Fruit fly (Drosophila melanogaster): ENCODE measurements around the gene BuGZ.
A peak's percentile ranks its signal among the peaks of the same experiment; 100 is the strongest.

Gene BuGZ

dm6 chr2L:16715841-16716701, 27.1 kb upstream of the BuGZ start, which contains the start of the genes Cyt-c-d and CG31808 (continued):
- TF ChIP-seq Eip93F (GFP tag; optimal IDR thresholded peaks at IDR 0.05) (peak; percentile 88), Gug (GFP tag; IDR thresholded peaks at IDR 0.05) (peak; percentile 97), Smox (GFP tag; optimal IDR thresholded peaks at IDR 0.05) (peak; percentile 96), Sox15 (GFP tag; optimal IDR thresholded peaks at IDR 0.05) (peak; percentile 89), CG6792 (GFP tag; optimal IDR thresholded peaks at IDR 0.05) (peak; percentile 97), CG3919 (GFP tag; optimal IDR thresholded peaks at IDR 0.05) (peak; percentile 99), CG11902 (GFP tag; optimal IDR thresholded peaks at IDR 0.05) (peak; percentile 90), CG10631 (GFP tag; optimal IDR thresholded peaks at IDR 0.05) (peak; percentile 97), Eip75B (GFP tag; optimal IDR thresholded peaks at IDR 0.05) (peak; percentile 96), CG1621 (tag; optimal IDR thresholded peaks at IDR 0.05) (peak; percentile 92), Ets21C (GFP tag; optimal IDR thresholded peaks at IDR 0.05) (peak; percentile 93), Sox14 (GFP tag; optimal IDR thresholded peaks at IDR 0.05) (peak; percentile 97), ss (GFP tag; optimal IDR thresholded peaks at IDR 0.05) (peak; percentile 91), CG6854 (GFP tag; optimal IDR thresholded peaks at IDR 0.05) (peak; percentile 93), eg (GFP tag; IDR thresholded peaks at IDR 0.05) (peak; percentile 99), CG31627 (GFP tag; optimal IDR thresholded peaks at IDR 0.05) (peak; percentile 95), vri (GFP tag; optimal IDR thresholded peaks at IDR 0.05) (peak; percentile 95), Hr39 (GFP tag; optimal IDR thresholded peaks at IDR 0.05) (peak; percentile 94), cyc (GFP tag; optimal IDR thresholded peaks at IDR 0.05) (peak; percentile 97), CG32006 (GFP tag; optimal IDR thresholded peaks at IDR 0.05) (peak; percentile 99), Ets96B (tag; optimal IDR thresholded peaks at IDR 0.05) (peak; percentile 94), spab (GFP tag; optimal IDR thresholded peaks at IDR 0.05) (peak; percentile 94), CG6276 (GFP tag; optimal IDR thresholded peaks at IDR 0.05) (peak; percentile 99)

DNA sequence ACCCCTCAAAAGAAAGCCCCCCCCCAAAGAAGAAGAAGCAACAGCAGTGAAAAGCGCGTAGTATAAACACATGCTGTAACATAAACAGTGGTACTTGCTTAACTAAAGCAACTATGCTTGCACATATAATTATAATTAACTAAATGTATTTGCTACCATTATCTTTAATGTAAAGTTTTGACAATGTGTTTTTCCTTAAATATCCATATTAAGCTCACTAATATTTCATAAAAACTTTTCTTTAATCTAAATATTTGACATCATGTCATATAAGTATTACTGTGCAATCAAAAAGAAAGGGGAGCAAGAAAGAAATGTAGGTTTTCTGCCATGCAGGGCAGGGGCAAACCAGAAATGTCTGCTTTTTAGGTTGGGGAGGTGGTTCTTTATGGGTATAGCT, 26.4 kb upstream of the BuGZ start:
- TF ChIP-seq eg (GFP tag; IDR thresholded peaks at IDR 0.05) = peak; percentile 67
- no peak for TF ChIP-seq salr (GFP tag; optimal IDR thresholded peaks at IDR 0.05)

DNA sequence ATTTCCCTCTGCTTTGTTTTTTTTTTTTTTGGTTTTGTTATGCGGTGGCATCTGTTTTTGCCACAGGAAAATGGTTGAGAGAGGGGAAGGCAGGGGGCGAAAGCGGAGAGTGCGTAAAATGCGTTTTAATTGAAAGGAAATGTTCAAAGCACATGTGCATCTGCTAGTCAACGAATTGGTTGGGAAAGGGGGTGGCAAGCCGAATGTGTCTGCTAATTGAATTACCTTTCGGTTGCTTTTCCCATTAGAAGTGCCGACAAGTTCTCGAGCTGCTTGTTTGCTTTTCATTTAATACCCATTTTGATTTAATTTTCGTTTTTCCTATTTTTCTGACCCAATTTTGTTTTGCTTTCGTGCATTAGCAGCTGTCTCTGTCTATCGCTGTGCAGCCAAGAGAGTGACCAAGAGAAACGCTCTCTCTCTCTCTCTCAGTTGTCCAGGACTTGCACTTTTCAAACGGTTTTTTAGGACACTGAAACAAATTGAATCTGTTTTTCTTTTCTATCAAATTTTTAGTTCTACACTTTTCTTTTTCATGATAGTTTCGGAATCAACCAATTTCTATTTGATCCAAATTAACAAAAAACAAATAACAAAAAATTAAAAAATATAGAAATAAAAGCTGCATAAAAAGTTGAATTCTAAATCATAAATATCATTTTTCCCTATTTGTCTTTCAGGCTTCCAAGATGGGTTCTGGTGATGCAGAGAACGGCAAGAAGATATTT, 24.6 kb upstream of the BuGZ start:
- TF ChIP-seq CG11294 (GFP tag; IDR thresholded peaks at IDR 0.05) = no peak
- no peak for TF ChIP-seq CG10669 (GFP tag; optimal IDR thresholded peaks at IDR 0.05)
- TF ChIP-seq CG8119 (GFP tag; IDR thresholded peaks at IDR 0.05) = peak; percentile 43; the same call in 2 of the 3 replicates
- TF ChIP-seq Blimp-1 (GFP tag; optimal IDR thresholded peaks at IDR 0.05) = no peak
- TF ChIP-seq CG8319 (GFP tag; optimal IDR thresholded peaks at IDR 0.05) = no peak
- TF ChIP-seq Eip93F (GFP tag; optimal IDR thresholded peaks at IDR 0.05) = no peak
- no peak for TF ChIP-seq spab (GFP tag; optimal IDR thresholded peaks at IDR 0.05)
- no peak for TF ChIP-seq CG6792 (GFP tag; optimal IDR thresholded peaks at IDR 0.05)
- TF ChIP-seq CG9139 (GFP tag; optimal IDR thresholded peaks at IDR 0.05) = no peak
- no peak for TF ChIP-seq net (GFP tag; optimal IDR thresholded peaks at IDR 0.05)
- peak; percentile 47 for TF ChIP-seq CG6276 (GFP tag; optimal IDR thresholded peaks at IDR 0.05)
- no peak for TF ChIP-seq CG4318 (GFP tag; optimal IDR thresholded peaks at IDR 0.05)
- TF ChIP-seq eg (GFP tag; IDR thresholded peaks at IDR 0.05) = peak; percentile 45; the same call in 2 of the 3 replicates
- 0 out of 2 replicates have a peak, but pooled peaks have one; percentile 14 for TF ChIP-seq Gug (GFP tag; IDR thresholded peaks at IDR 0.05)
- no peak for TF ChIP-seq Lpt (GFP tag; optimal IDR thresholded peaks at IDR 0.05)
- no peak for TF ChIP-seq Sox15 (GFP tag; optimal IDR thresholded peaks at IDR 0.05)
- TF ChIP-seq CG6808 (GFP tag; optimal IDR thresholded peaks at IDR 0.05) = no peak
- no peak for TF ChIP-seq Ets21C (GFP tag; optimal IDR thresholded peaks at IDR 0.05)
- no peak for TF ChIP-seq Sox102F (GFP tag; optimal IDR thresholded peaks at IDR 0.05)
- TF ChIP-seq CG6163 (GFP tag; IDR thresholded peaks at IDR 0.05) = 0 out of 3 replicates have a peak, but pooled peaks have one; percentile 8
- peak; percentile 54; the same call in 1 of the 2 replicates for TF ChIP-seq CG15336 (GFP tag; IDR thresholded peaks at IDR 0.05)
- TF ChIP-seq fd59A (GFP tag; optimal IDR thresholded peaks at IDR 0.05) = no peak
- no peak for TF ChIP-seq Hr38 (GFP tag; optimal IDR thresholded peaks at IDR 0.05)
- TF ChIP-seq CG10631 (GFP tag; optimal IDR thresholded peaks at IDR 0.05) = no peak
- no peak for TF ChIP-seq CG11762 (GFP tag; optimal IDR thresholded peaks at IDR 0.05; ENCODE audit: insufficient read depth)
- TF ChIP-seq ss (GFP tag; optimal IDR thresholded peaks at IDR 0.05) = no peak
- no peak for TF ChIP-seq pdm3 (GFP tag; optimal IDR thresholded peaks at IDR 0.05)
- TF ChIP-seq acj6 (GFP tag; optimal IDR thresholded peaks at IDR 0.05) = no peak
- no peak for TF ChIP-seq vri (GFP tag; optimal IDR thresholded peaks at IDR 0.05)
- no peak for TF ChIP-seq Sox14 (GFP tag; optimal IDR thresholded peaks at IDR 0.05)
